Fruit fly (Drosophila melanogaster) whole organism, embryonic: ENCODE data around the gene smo.
A peak's percentile ranks its signal among the peaks of the same experiment; 100 is the strongest.

Experiments used
- Antp ChIP-seq: fragments of 200-800 bp; sonication (Bioruptor generic); optimal IDR thresholded peaks from 3 replicates; lab custom pipeline; 2016; ENCODE audit warnings: missing biosample characterization, missing genetic modification characterization
- B-H1 ChIP-seq: fragments of 200-800 bp; sonication (Bioruptor generic); IDR thresholded peaks from 3 replicates; pipeline ENCODE4 v1.3.6; 2022; ENCODE audit warnings: missing biosample characterization, missing genetic modification characterization
- CG10209 ChIP-seq: fragments of 200-800 bp; sonication (Bioruptor generic); optimal IDR thresholded peaks from 3 replicates; lab custom pipeline; 2017; ENCODE audit warnings: missing biosample characterization, mild to moderate bottlenecking, missing genetic modification characterization, missing genetic modification reagents
- CG10979 ChIP-seq: fragments of 200-800 bp; sonication (Bioruptor generic); optimal IDR thresholded peaks from 2 replicates; lab custom pipeline; 2018; ENCODE audit warnings: missing biosample characterization, mild to moderate bottlenecking, missing genetic modification characterization, moderate library complexity
- CG11695 ChIP-seq: fragments of 200-800 bp; sonication (Bioruptor generic); IDR thresholded peaks from 3 replicates; pipeline ENCODE4 v1.3.6; 2022; ENCODE audit warnings: missing biosample characterization, missing genetic modification characterization
- CG12071 ChIP-seq: fragments of 200-800 bp; sonication (Bioruptor generic); optimal IDR thresholded peaks from 3 replicates; lab custom pipeline; 2018; ENCODE audit warnings: missing biosample characterization, mild to moderate bottlenecking, missing genetic modification characterization
- CG13624 ChIP-seq: fragments of 200-800 bp; sonication (Bioruptor generic); optimal IDR thresholded peaks from 2 replicates; lab custom pipeline; 2016; ENCODE audit warnings: missing biosample characterization, missing genetic modification characterization
- CG13775 ChIP-seq: fragments of 200-800 bp; sonication (Bioruptor generic); optimal IDR thresholded peaks from 3 replicates; lab custom pipeline; 2017; ENCODE audit warnings: missing biosample characterization, mild to moderate bottlenecking, missing genetic modification characterization
- CG14050 ChIP-seq: fragments of 200-800 bp; sonication (Bioruptor generic); IDR thresholded peaks from 3 replicates; pipeline ENCODE4 v1.3.6; 2022; ENCODE audit warnings: missing biosample characterization, missing genetic modification characterization
- CG14441 ChIP-seq: fragments of 200-800 bp; sonication (Bioruptor generic); IDR thresholded peaks from 2 replicates; pipeline ENCODE4 v1.3.6; 2022; ENCODE audit warnings: missing biosample characterization, missing genetic modification characterization
- CG14710 ChIP-seq: fragments of 200-800 bp; sonication (Bioruptor generic); optimal IDR thresholded peaks from 3 replicates; lab custom pipeline; 2019; ENCODE audit warnings: missing biosample characterization, mild to moderate bottlenecking, missing genetic modification characterization, moderate library complexity
- CG17361 ChIP-seq: fragments of 200-800 bp; sonication (Bioruptor generic); IDR thresholded peaks from 3 replicates; pipeline ENCODE4 v1.3.6; 2022; ENCODE audit warnings: missing biosample characterization, missing genetic modification characterization
- CG1792 ChIP-seq: fragments of 200-800 bp; sonication (Bioruptor generic); optimal IDR thresholded peaks from 2 replicates; lab custom pipeline; 2016; ENCODE audit warnings: missing biosample characterization, missing genetic modification characterization
- CG2129 ChIP-seq: fragments of 200-800 bp; sonication (Bioruptor generic); IDR thresholded peaks from 2 replicates; pipeline ENCODE4 v1.3.6; 2022; ENCODE audit warnings: missing biosample characterization, missing genetic modification characterization; ENCODE audit not compliant: partially characterized antibody
- CG3407 ChIP-seq: fragments of 200-800 bp; sonication (Bioruptor generic); optimal IDR thresholded peaks from 2 replicates; lab custom pipeline; 2018; ENCODE audit warnings: missing biosample characterization, mild to moderate bottlenecking, missing genetic modification characterization
- CG42726 ChIP-seq: fragments of 200-800 bp; sonication (Bioruptor generic); IDR thresholded peaks from 2 replicates; pipeline ENCODE4 v1.3.6; 2022; ENCODE audit warnings: missing biosample characterization, missing genetic modification characterization; ENCODE audit not compliant: partially characterized antibody
- CG43689 ChIP-seq: fragments of 200-800 bp; sonication (Bioruptor generic); IDR thresholded peaks from 2 replicates; pipeline ENCODE4 v1.3.6; 2022; ENCODE audit warnings: missing biosample characterization, missing genetic modification characterization
- CG5180 ChIP-seq: fragments of 200-800 bp; sonication (Bioruptor generic); optimal IDR thresholded peaks from 3 replicates; lab custom pipeline; 2017; ENCODE audit warnings: missing biosample characterization, missing genetic modification characterization, mild to moderate bottlenecking, moderate library complexity, missing genetic modification reagents
- CG6272 ChIP-seq: fragments of 200-800 bp; sonication (Bioruptor generic); IDR thresholded peaks from 2 replicates; pipeline ENCODE4 v1.3.6; 2022; ENCODE audit warnings: missing biosample characterization, missing genetic modification characterization
- CG7271 ChIP-seq: fragments of 200-800 bp; sonication (Bioruptor generic); optimal IDR thresholded peaks from 2 replicates; lab custom pipeline; 2018; ENCODE audit warnings: missing biosample characterization, mild to moderate bottlenecking, missing genetic modification characterization, moderate library complexity
- CG8924 ChIP-seq: fragments of 200-800 bp; optimal IDR thresholded peaks from 3 replicates; lab custom pipeline; 2019; ENCODE audit warnings: missing biosample characterization, mild to moderate bottlenecking, missing genetic modification characterization, moderate library complexity
- CG8944 ChIP-seq: fragments of 200-800 bp; sonication (Bioruptor generic); optimal IDR thresholded peaks from 3 replicates; lab custom pipeline; 2016; ENCODE audit warnings: missing biosample characterization, missing genetic modification characterization
- Doc2 ChIP-seq: fragments of 200-800 bp; sonication (Bioruptor generic); IDR thresholded peaks from 2 replicates; pipeline ENCODE4 v1.3.6; 2022; ENCODE audit warnings: missing biosample characterization, missing genetic modification characterization
- E2f1 ChIP-seq: fragments of 200-800 bp; sonication (Bioruptor generic); IDR thresholded peaks from 2 replicates; pipeline ENCODE4 v1.3.6; 2022; ENCODE audit warnings: missing biosample characterization, missing genetic modification characterization
- H2.0 ChIP-seq: fragments of 200-800 bp; sonication (Bioruptor generic); IDR thresholded peaks from 2 replicates; pipeline ENCODE4 v1.3.6; 2022; ENCODE audit warnings: missing biosample characterization, missing genetic modification characterization
- Hand ChIP-seq: fragments of 200-800 bp; sonication (Bioruptor generic); optimal IDR thresholded peaks from 2 replicates; lab custom pipeline; 2017; ENCODE audit warnings: mild to moderate bottlenecking, missing biosample characterization, missing genetic modification reagents, missing genetic modification characterization
- Hey ChIP-seq: fragments of 200-800 bp; sonication (Bioruptor generic); optimal IDR thresholded peaks from 3 replicates; lab custom pipeline; 2018; ENCODE audit warnings: missing biosample characterization, mild to moderate bottlenecking, missing genetic modification characterization
- Hr3 ChIP-seq: fragments of 200-800 bp; sonication (Bioruptor generic); optimal IDR thresholded peaks from 3 replicates; lab custom pipeline; 2016; ENCODE audit warnings: missing biosample characterization, missing genetic modification characterization
- Hr39 ChIP-seq: fragments of >200 bp; optimal IDR thresholded peaks from 2 replicates; lab custom pipeline; 2017
- Hr78 ChIP-seq, 2 experiments: fragments of 200-800 bp in 1 of 2; fragments of >200 bp in 1 of 2; sonication (Bioruptor generic) in 1 of 2; optimal IDR thresholded peaks; 2 replicates each; lab custom pipeline; 2017 to 2019; ENCODE audit warnings: missing biosample characterization in 2 of 2, missing genetic modification characterization in 2 of 2, mild to moderate bottlenecking in 1 of 2, moderate library complexity in 1 of 2
- Lhr ChIP-seq: fragments of 200-800 bp; sonication (Bioruptor generic); optimal IDR thresholded peaks from 3 replicates; lab custom pipeline; 2017; ENCODE audit warnings: mild to moderate bottlenecking, missing biosample characterization, missing genetic modification reagents, missing genetic modification characterization
- Max ChIP-seq: fragments of 200-800 bp; sonication (Bioruptor generic); optimal IDR thresholded peaks from 2 replicates; lab custom pipeline; 2016; ENCODE audit warnings: missing biosample characterization, mild to moderate bottlenecking, missing genetic modification characterization
- Nf-YB ChIP-seq: fragments of 200-800 bp; sonication (Bioruptor generic); optimal IDR thresholded peaks from 3 replicates; lab custom pipeline; 2019; ENCODE audit warnings: missing biosample characterization, mild to moderate bottlenecking, missing genetic modification characterization, moderate library complexity
- Stat92E ChIP-seq, 3 experiments: fragments of >200 bp in 2 of 3; fragments of 200-800 bp in 1 of 3; sonication (Bioruptor generic) in 1 of 3; optimal IDR thresholded peaks; 2 replicates each; lab custom pipeline; 2017 to 2019; ENCODE audit warnings: missing biosample characterization in 3 of 3, missing genetic modification characterization in 3 of 3, mild to moderate bottlenecking in 1 of 3, moderate library complexity in 1 of 3
- Tbp ChIP-seq: fragments of >200 bp; optimal IDR thresholded peaks from 2 replicates; lab custom pipeline; 2018; ENCODE audit warnings: missing biosample characterization, missing genetic modification characterization
- ash1 ChIP-seq: fragments of 200-800 bp; sonication (Bioruptor generic); optimal IDR thresholded peaks from 2 replicates; lab custom pipeline; 2018; ENCODE audit warnings: missing biosample characterization, mild to moderate bottlenecking, missing genetic modification characterization
- bcd ChIP-seq: fragments of 200-800 bp; sonication (Bioruptor generic); optimal IDR thresholded peaks from 2 replicates; lab custom pipeline; 2017; ENCODE audit warnings: missing biosample characterization, mild to moderate bottlenecking, missing genetic modification characterization
- bsh ChIP-seq, 2 experiments: fragments of 200-800 bp; sonication (Bioruptor generic); optimal IDR thresholded peaks; 2 replicates each; lab custom pipeline; 2017 to 2018; ENCODE audit warnings: mild to moderate bottlenecking in 2 of 2, missing biosample characterization in 2 of 2, missing genetic modification characterization in 2 of 2, moderate library complexity in 1 of 2
- eyg ChIP-seq: fragments of 200-800 bp; sonication (Bioruptor generic); optimal IDR thresholded peaks from 3 replicates; lab custom pipeline; 2016; ENCODE audit warnings: missing biosample characterization, missing genetic modification characterization
- fd3F ChIP-seq: fragments of 200-800 bp; sonication (Bioruptor generic); optimal IDR thresholded peaks from 2 replicates; lab custom pipeline; 2018; ENCODE audit warnings: missing biosample characterization, mild to moderate bottlenecking, missing genetic modification characterization, moderate library complexity
- fru ChIP-seq: fragments of >200 bp; optimal IDR thresholded peaks from 2 replicates; lab custom pipeline; 2017
- inv ChIP-seq: fragments of 200-800 bp; sonication (Bioruptor generic); IDR thresholded peaks from 2 replicates; pipeline ENCODE4 v1.3.6; 2022; ENCODE audit warnings: missing biosample characterization, missing genetic modification characterization; ENCODE audit not compliant: partially characterized antibody
- knrl ChIP-seq: fragments of 200-800 bp; sonication (Bioruptor generic); IDR thresholded peaks from 3 replicates; pipeline ENCODE4 v1.3.6; 2022; ENCODE audit warnings: missing biosample characterization, missing genetic modification characterization; ENCODE audit not compliant: partially characterized antibody
- lola ChIP-seq, 3 experiments: fragments of >200 bp in 2 of 3; fragments of 200-800 bp in 1 of 3; sonication (Bioruptor generic) in 1 of 3; optimal IDR thresholded peaks; 2 replicates each; lab custom pipeline; 2017 to 2019; ENCODE audit warnings: missing biosample characterization in 3 of 3, missing genetic modification characterization in 3 of 3, mild to moderate bottlenecking in 1 of 3, moderate library complexity in 1 of 3
- onecut ChIP-seq: fragments of 200-800 bp; sonication (Bioruptor generic); IDR thresholded peaks from 2 replicates; pipeline ENCODE4 v1.3.6; 2022; ENCODE audit warnings: missing biosample characterization, missing genetic modification characterization
- pho ChIP-seq: fragments of 200-800 bp; sonication (Bioruptor generic); optimal IDR thresholded peaks from 2 replicates; lab custom pipeline; 2016; ENCODE audit warnings: missing biosample characterization, missing genetic modification characterization
- pnt ChIP-seq: fragments of 200-800 bp; sonication (Bioruptor generic); optimal IDR thresholded peaks from 3 replicates; lab custom pipeline; 2016; ENCODE audit warnings: missing biosample characterization, missing genetic modification characterization
- ranshi ChIP-seq: fragments of 200-800 bp; sonication (Bioruptor generic); IDR thresholded peaks from 2 replicates; pipeline ENCODE4 v1.3.6; 2022; ENCODE audit warnings: missing biosample characterization, missing genetic modification characterization
- stc ChIP-seq: fragments of 200-800 bp; sonication (Bioruptor generic); IDR thresholded peaks from 2 replicates; pipeline ENCODE4 v1.3.6; 2022; ENCODE audit warnings: missing biosample characterization, missing genetic modification characterization

Gene smo

dm6 chr2L:267441-268089 is 9.8 kb upstream of the smo start, which contains the start of gene CG17075 (continued):
- TF ChIP-seq CG17361 (GFP tag; lab: Robert Waterston, UW), result peak; percentile 94
- peak; percentile 61 for TF ChIP-seq Lhr (GFP tag; lab: Kevin White, UChicago)
- peak; percentile 38 for TF ChIP-seq eyg
- TF ChIP-seq stc (GFP tag; lab: Robert Waterston, UW), result peak; percentile 93
- peak; percentile 96 for TF ChIP-seq CG10209 (GFP tag; lab: Kevin White, UChicago)
- TF ChIP-seq E2f1 (GFP tag; lab: Robert Waterston, UW), result peak; percentile 95
- TF ChIP-seq bsh (GFP tag; optimal IDR thresholded peaks at IDR 0.05; lab: Kevin White, UChicago), result peak; percentile 39 to 92
- peak; percentile 85 for TF ChIP-seq bcd (GFP tag; lab: Kevin White, UChicago)
- peak in 1 of 3 experiments; percentile 69 for TF ChIP-seq lola (GFP tag; optimal IDR thresholded peaks at IDR 0.05; lab: Kevin White, UChicago)
- peak; percentile 79 for TF ChIP-seq CG14710
- TF ChIP-seq onecut (GFP tag; lab: Robert Waterston, UW), result peak; percentile 86
- peak; percentile 88 for TF ChIP-seq CG12071 (GFP tag; lab: Kevin White, UChicago)
- TF ChIP-seq Hand (GFP tag; lab: Kevin White, UChicago), result peak; percentile 94
- TF ChIP-seq pnt (GFP tag; lab: Kevin White, UChicago), result peak; percentile 75
- TF ChIP-seq CG1792 (GFP tag; lab: Kevin White, UChicago), result peak; percentile 66
- peak; percentile 91 for TF ChIP-seq CG13775
- peak; percentile 95 for TF ChIP-seq Max (GFP tag; lab: Kevin White, UChicago)
- TF ChIP-seq Hr78 (GFP tag; optimal IDR thresholded peaks at IDR 0.05; lab: Kevin White, UChicago), result no peak
- peak; percentile 82 for TF ChIP-seq Doc2 (GFP tag; lab: Robert Waterston, UW)
- TF ChIP-seq Antp (GFP tag; lab: Kevin White, UChicago), result peak; percentile 77
- peak; percentile 72 for TF ChIP-seq Nf-YB (GFP tag; lab: Kevin White, UChicago)
- peak; percentile 96 for TF ChIP-seq CG8924 (tag; lab: Kevin White, UChicago)
- peak; percentile 42 for TF ChIP-seq CG7271 (tag; lab: Kevin White, UChicago)
- peak; percentile 96 for TF ChIP-seq ranshi (GFP tag; lab: Robert Waterston, UW)
- peak; percentile 91 for TF ChIP-seq CG6272 (GFP tag; lab: Robert Waterston, UW)
- TF ChIP-seq CG10979 (tag; lab: Kevin White, UChicago), result peak; percentile 89
- TF ChIP-seq CG3407 (GFP tag; lab: Kevin White, UChicago), result peak; percentile 86
- no peak for TF ChIP-seq Hr39 (lab: Kevin White, UChicago)
- peak; percentile 95 for TF ChIP-seq CG14441 (GFP tag; lab: Robert Waterston, UW)
- TF ChIP-seq knrl (GFP tag; lab: Robert Waterston, UW), result no peak
- TF ChIP-seq CG11695 (GFP tag; lab: Robert Waterston, UW), result peak; percentile 96
- peak; percentile 93 for TF ChIP-seq Hr3 (GFP tag; lab: Kevin White, UChicago)
- peak; percentile 99 for TF ChIP-seq CG5180 (GFP tag; lab: Kevin White, UChicago)
- no peak for TF ChIP-seq CG2129 (GFP tag; lab: Robert Waterston, UW)
- peak; percentile 94 for TF ChIP-seq B-H1 (GFP tag; lab: Robert Waterston, UW)
- no peak for TF ChIP-seq fru (lab: Kevin White, UChicago)
- TF ChIP-seq Stat92E (GFP tag; optimal IDR thresholded peaks at IDR 0.05; lab: Kevin White, UChicago), result peak in 1 of 3 experiments; percentile 16
- peak; percentile 86 for TF ChIP-seq pho (GFP tag; lab: Kevin White, UChicago)
- no peak for TF ChIP-seq Tbp (GFP tag; lab: Kevin White, UChicago)
- TF ChIP-seq inv (GFP tag; lab: Robert Waterston, UW), result 0 out of 2 replicates have a peak, but pooled peaks have one; percentile 13
- TF ChIP-seq CG42726 (GFP tag; lab: Robert Waterston, UW), result no peak
- TF ChIP-seq fd3F (GFP tag; lab: Kevin White, UChicago), result peak; percentile 96
- peak; percentile 62 for TF ChIP-seq Hey (tag; lab: Kevin White, UChicago)
- peak; percentile 89 for TF ChIP-seq CG43689
- peak; percentile 93 for TF ChIP-seq CG14050 (GFP tag; lab: Robert Waterston, UW)
- no peak for TF ChIP-seq ash1 (GFP tag; lab: Kevin White, UChicago)
- peak; percentile 69 for TF ChIP-seq CG13624 (GFP tag; lab: Kevin White, UChicago)
- TF ChIP-seq CG8944 (GFP tag; lab: Kevin White, UChicago), result peak; percentile 49
- peak; percentile 95 for TF ChIP-seq H2.0 (GFP tag; lab: Robert Waterston, UW)
